Fruit fly (Drosophila melanogaster): Measurements from ENCODE around the gene Stip1.
A peak's percentile ranks its signal among the peaks of the same experiment; 100 is the strongest.

The Stip1 gene

DNA sequence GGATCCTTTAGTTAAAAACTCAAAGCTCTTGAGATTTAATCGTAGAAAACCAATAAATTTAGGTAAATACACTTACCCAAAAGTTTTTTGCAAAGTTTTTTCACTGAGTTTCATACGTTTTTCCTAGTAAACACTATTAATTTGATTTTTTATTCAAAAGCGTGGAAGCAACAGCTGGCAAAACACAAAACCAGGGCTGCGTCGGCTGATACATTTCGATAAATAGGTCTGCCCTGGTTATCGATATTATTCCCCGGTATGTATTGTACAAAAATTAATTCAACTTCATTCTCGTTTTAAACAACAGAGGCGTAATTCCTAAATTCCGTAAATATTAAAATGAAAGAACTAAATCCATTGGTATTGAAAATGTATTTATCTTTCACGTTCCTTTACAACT, 23.4 kb upstream of the Stip1 start, which contains the start of gene Dus1 (continued):
- TF ChIP-seq MBD-R2 (GFP tag; IDR thresholded peaks at IDR 0.05) (peak; percentile 97), Drgx (GFP tag; IDR thresholded peaks at IDR 0.05) (no peak), MESR4 (GFP tag; optimal IDR thresholded peaks at IDR 0.05) (peak; percentile 66), HHEX (GFP tag; optimal IDR thresholded peaks at IDR 0.05) (no peak), Spps (tag; optimal IDR thresholded peaks at IDR 0.05) (no peak), nmo (GFP tag; optimal IDR thresholded peaks at IDR 0.05) (peak; percentile 2), CG14860 (GFP tag; IDR thresholded peaks at IDR 0.05; ENCODE audit: partially characterized antibody) (peak; percentile 58; the same call in 2 of the 3 replicates), CG16813 (GFP tag; IDR thresholded peaks at IDR 0.05; ENCODE audit: partially characterized antibody) (peak; percentile 53; the same call in 2 of the 3 replicates), NfI (GFP tag; optimal IDR thresholded peaks at IDR 0.05) (no peak), CTCF (GFP tag; optimal IDR thresholded peaks at IDR 0.05) (peak; percentile 7), nau (GFP tag; optimal IDR thresholded peaks at IDR 0.05) (no peak), HmgZ (tag; optimal IDR thresholded peaks at IDR 0.05) (peak; percentile 48), Hr3 (GFP tag; optimal IDR thresholded peaks at IDR 0.05) (no peak), Lpt (GFP tag; optimal IDR thresholded peaks at IDR 0.05) (no peak), D (optimal IDR thresholded peaks at IDR 0.05) (no peak), D (GFP tag; optimal IDR thresholded peaks at IDR 0.05) (no peak), B-H2 (GFP tag; optimal IDR thresholded peaks at IDR 0.05) (peak; percentile 3), CG11504 (tag; optimal IDR thresholded peaks at IDR 0.05) (peak; percentile 20), ATbp (GFP tag; optimal IDR thresholded peaks at IDR 0.05) (no peak), Dfd (GFP tag; optimal IDR thresholded peaks at IDR 0.05) (no peak), Oaz (GFP tag; IDR thresholded peaks at IDR 0.05) (no peak), Mes4 (GFP tag; optimal IDR thresholded peaks at IDR 0.05) (no peak), esg (GFP tag; conservative IDR thresholded peaks at IDR 0.05) (no peak), CG6854 (GFP tag; optimal IDR thresholded peaks at IDR 0.05) (no peak), CG7556 (GFP tag; optimal IDR thresholded peaks at IDR 0.05) (no peak), CG43689 (GFP tag; IDR thresholded peaks at IDR 0.05) (no peak), vnd (GFP tag; IDR thresholded peaks at IDR 0.05; ENCODE audit: partially characterized antibody) (peak; percentile 50; the same call in 2 of the 3 replicates), bbx (GFP tag; IDR thresholded peaks at IDR 0.05; ENCODE audit: partially characterized antibody) (peak; percentile 77), sens-2 (GFP tag; IDR thresholded peaks at IDR 0.05) (no peak), peb (GFP tag; IDR thresholded peaks at IDR 0.05) (no peak), NC2α (GFP tag; optimal IDR thresholded peaks at IDR 0.05) (no peak), CG13894 (tag; optimal IDR thresholded peaks at IDR 0.05) (peak; percentile 41), CG15601 (tag; optimal IDR thresholded peaks at IDR 0.05) (peak; percentile 65), gsb-n (tag; optimal IDR thresholded peaks at IDR 0.05) (no peak), CG12659 (GFP tag; optimal IDR thresholded peaks at IDR 0.05) (peak; percentile 46), CG9797 (GFP tag; optimal IDR thresholded peaks at IDR 0.05) (peak; percentile 13), Side (GFP tag; optimal IDR thresholded peaks at IDR 0.05) (no peak), CG18764 (GFP tag; optimal IDR thresholded peaks at IDR 0.05) (no peak), dan (GFP tag; IDR thresholded peaks at IDR 0.05) (no peak), tgo (GFP tag; IDR thresholded peaks at IDR 0.05) (no peak), CG17385 (GFP tag; optimal IDR thresholded peaks at IDR 0.05) (no peak), Pdp1 (GFP tag; optimal IDR thresholded peaks at IDR 0.05) (no peak), CG15514 (GFP tag; optimal IDR thresholded peaks at IDR 0.05) (peak; percentile 41), CG7372 (GFP tag; IDR thresholded peaks at IDR 0.05) (no peak), jing (GFP tag; optimal IDR thresholded peaks at IDR 0.05) (no peak), D19B (GFP tag; optimal IDR thresholded peaks at IDR 0.05) (no peak), Dp (GFP tag; optimal IDR thresholded peaks at IDR 0.05) (peak; percentile 73), scrt (GFP tag; optimal IDR thresholded peaks at IDR 0.05) (peak; percentile 94), eyg (GFP tag; optimal IDR thresholded peaks at IDR 0.05) (no peak), stwl (tag; optimal IDR thresholded peaks at IDR 0.05) (peak; percentile 92), crc (GFP tag; optimal IDR thresholded peaks at IDR 0.05) (no peak), CG12104 (GFP tag; optimal IDR thresholded peaks at IDR 0.05) (no peak)
